Fruit fly (Drosophila melanogaster) whole organism, prepupa: Measurements from ENCODE around the gene osp.

Source experiments
- Blimp-1 ChIP-seq: fragments of 200-800 bp; sonication (Bioruptor generic); optimal IDR thresholded peaks from 3 replicates; lab custom pipeline; 2017; ENCODE audit warnings: missing biosample characterization, missing genetic modification characterization, mild to moderate bottlenecking, moderate library complexity, missing genetic modification reagents
- CG15336 ChIP-seq: fragments of 200-800 bp; sonication (Bioruptor generic); IDR thresholded peaks from 2 replicates; pipeline ENCODE4 v1.3.6; 2022; ENCODE audit warnings: missing biosample characterization, missing genetic modification characterization
- CG1621 ChIP-seq: fragments of 200-800 bp; sonication (Bioruptor generic); optimal IDR thresholded peaks from 3 replicates; lab custom pipeline; 2018; ENCODE audit warnings: missing biosample characterization, mild to moderate bottlenecking, missing genetic modification characterization
- CG3032 ChIP-seq: fragments of 200-800 bp; optimal IDR thresholded peaks from 2 replicates; lab custom pipeline; 2019; ENCODE audit warnings: missing biosample characterization, mild to moderate bottlenecking, missing genetic modification characterization, moderate library complexity
- CG6276 ChIP-seq: fragments of 200-800 bp; sonication (Bioruptor generic); optimal IDR thresholded peaks from 2 replicates; lab custom pipeline; 2017; ENCODE audit warnings: missing biosample characterization, mild to moderate bottlenecking, missing genetic modification characterization
- CG6808 ChIP-seq: fragments of 200-800 bp; sonication (Bioruptor generic); optimal IDR thresholded peaks from 3 replicates; lab custom pipeline; 2017; ENCODE audit warnings: missing biosample characterization, missing genetic modification characterization, mild to moderate bottlenecking, moderate library complexity, missing genetic modification reagents
- Eip75B ChIP-seq: fragments of 200-800 bp; sonication (Bioruptor generic); optimal IDR thresholded peaks from 3 replicates; lab custom pipeline; 2016; ENCODE audit warnings: missing biosample characterization, missing genetic modification characterization
- Eip78C ChIP-seq: fragments of 200-800 bp; sonication (Bioruptor generic); peaks from one replicate; lab custom pipeline; 2016; ENCODE audit warnings: missing biosample characterization, missing genetic modification characterization
- Gug ChIP-seq: fragments of 200-800 bp; sonication (Bioruptor generic); IDR thresholded peaks from 2 replicates; pipeline ENCODE4 v1.3.6; 2022; ENCODE audit warnings: missing biosample characterization, missing genetic modification characterization
- Met ChIP-seq: fragments of 200-800 bp; sonication (Bioruptor generic); optimal IDR thresholded peaks from 3 replicates; lab custom pipeline; 2016; ENCODE audit warnings: missing biosample characterization, missing genetic modification characterization
- Smox ChIP-seq: fragments of 200-800 bp; sonication (Bioruptor generic); optimal IDR thresholded peaks from 3 replicates; lab custom pipeline; 2016; ENCODE audit warnings: missing biosample characterization, missing genetic modification characterization
- Sox14 ChIP-seq: fragments of 200-800 bp; sonication (Bioruptor generic); optimal IDR thresholded peaks from 3 replicates; lab custom pipeline; 2016; ENCODE audit warnings: missing biosample characterization, missing genetic modification characterization
- esn ChIP-seq: fragments of 200-800 bp; sonication (Bioruptor generic); optimal IDR thresholded peaks from 2 replicates; lab custom pipeline; 2016; ENCODE audit warnings: missing biosample characterization, mild to moderate bottlenecking, missing genetic modification characterization, moderate library complexity
- fd59A ChIP-seq: fragments of 200-800 bp; sonication (Bioruptor generic); optimal IDR thresholded peaks from 2 replicates; lab custom pipeline; 2017; ENCODE audit warnings: missing biosample characterization, mild to moderate bottlenecking, missing genetic modification characterization, missing genetic modification reagents

- no peak for TF ChIP-seq Blimp-1 (GFP tag; lab: Kevin White, UChicago)
- peak; percentile 18; the same call in 1 of the 2 replicates for TF ChIP-seq Gug (GFP tag; lab: Robert Waterston, UW)
- TF ChIP-seq CG15336 (GFP tag; lab: Robert Waterston, UW): 0 out of 2 replicates have a peak, but pooled peaks have one; percentile 11
- no peak for TF ChIP-seq Smox (GFP tag; lab: Kevin White, UChicago)
- no peak for TF ChIP-seq fd59A (GFP tag; lab: Kevin White, UChicago)
- no peak for TF ChIP-seq CG1621 (tag; lab: Kevin White, UChicago)
- TF ChIP-seq CG3032 (tag; lab: Kevin White, UChicago): no peak
- TF ChIP-seq Eip78C (GFP tag; lab: Kevin White, UChicago): peak; percentile 58
- TF ChIP-seq CG6808 (GFP tag; lab: Kevin White, UChicago): no peak
- TF ChIP-seq CG6276: no peak
- TF ChIP-seq Eip75B (GFP tag; lab: Kevin White, UChicago): no peak
- TF ChIP-seq Sox14 (GFP tag; lab: Kevin White, UChicago): no peak
- TF ChIP-seq Met (GFP tag; lab: Kevin White, UChicago): no peak
- no peak for TF ChIP-seq esn
Observed at dm6 chr2L:14570129-14570528, 119.0 kb downstream of the osp start.
